Worm (Caenorhabditis elegans): ENCODE results near the gene ZC204.12.

- TF ChIP-seq ztf-23 (GFP tag; IDR thresholded peaks at IDR 0.05), result no peak
- no peak for TF ChIP-seq ref-1 (GFP tag; conservative IDR thresholded peaks at IDR 0.05)
- no peak for TF ChIP-seq flt-1 (GFP tag; IDR thresholded peaks at IDR 0.05)
- TF ChIP-seq tab-1 (GFP tag; IDR thresholded peaks at IDR 0.05), result no peak
- no peak for TF ChIP-seq klf-2 (GFP tag; conservative IDR thresholded peaks at IDR 0.05)
- TF ChIP-seq cog-1 (tag; optimal IDR thresholded peaks at IDR 0.05), result no peak
- no peak for TF ChIP-seq med-1 (GFP tag; optimal IDR thresholded peaks at IDR 0.05; ENCODE audit: insufficient read depth)
- no peak for TF ChIP-seq ztf-29 (GFP tag; IDR thresholded peaks at IDR 0.05)
- no peak for TF ChIP-seq T22C8.4 (GFP tag; IDR thresholded peaks at IDR 0.05)
These were observed 12.2 kb downstream of the ZC204.12 start, which contains the start of gene ZC204.6 for ce11 chrII:1644777-1645348.
